Worm (Caenorhabditis elegans) whole organism, mixed stage, embryonic: Measurements from ENCODE around the gene vit-6.

Experiments
- M03D4.4 ChIP-seq: sonication (generic microtip); optimal IDR thresholded peaks from 2 replicates; lab custom pipeline; 2017; ENCODE audit warnings: mild to moderate bottlenecking, missing genetic modification characterization, missing compliant biosample characterization
- bed-3 ChIP-seq: fragments of 200-800 bp; sonication (Bioruptor generic); optimal IDR thresholded peaks from 3 replicates; lab custom pipeline; 2018; ENCODE audit warnings: mild to moderate bottlenecking, missing genetic modification characterization, moderate library complexity, missing compliant biosample characterization
- blmp-1 ChIP-seq: fragments of 150-350 bp; optimal IDR thresholded peaks from 2 replicates; lab custom pipeline; 2014; ENCODE audit warnings: missing biosample characterization, missing genetic modification characterization
- ceh-39 ChIP-seq: fragments of 150-350 bp; optimal IDR thresholded peaks from 2 replicates; lab custom pipeline; 2014; ENCODE audit warnings: missing biosample characterization, missing genetic modification characterization
- ceh-43 ChIP-seq: fragments of 200-800 bp; sonication (Bioruptor generic); optimal IDR thresholded peaks from 2 replicates; lab custom pipeline; 2018; ENCODE audit warnings: mild to moderate bottlenecking, missing genetic modification characterization, moderate library complexity, missing compliant biosample characterization
- ceh-83 ChIP-seq: fragments of 200-800 bp; sonication (Bioruptor generic); optimal IDR thresholded peaks from 2 replicates; lab custom pipeline; 2018; ENCODE audit warnings: mild to moderate bottlenecking, missing genetic modification characterization, missing compliant biosample characterization
- ces-1 ChIP-seq: fragments of 150-350 bp; optimal IDR thresholded peaks from 2 replicates; lab custom pipeline; 2014; ENCODE audit warnings: missing biosample characterization, missing genetic modification reagents, missing genetic modification characterization
- cnd-1 ChIP-seq: fragments of 200-800 bp; sonication (Bioruptor generic); optimal IDR thresholded peaks from 2 replicates; lab custom pipeline; 2018; ENCODE audit warnings: mild to moderate bottlenecking, missing genetic modification characterization, missing compliant biosample characterization
- drap-1 ChIP-seq: fragments of 200-800 bp; sonication (Bioruptor generic); optimal IDR thresholded peaks from 3 replicates; lab custom pipeline; 2018; ENCODE audit warnings: mild to moderate bottlenecking, missing genetic modification characterization, missing compliant biosample characterization
- elt-1 ChIP-seq: sonication (generic microtip); optimal IDR thresholded peaks from 2 replicates; lab custom pipeline; 2017; ENCODE audit warnings: missing genetic modification characterization, mild to moderate bottlenecking, missing compliant biosample characterization, antibody characterized with exemption, moderate library complexity, borderline replicate concordance; ENCODE audit not compliant: insufficient read depth
- elt-3 ChIP-seq: fragments of 150-350 bp; optimal IDR thresholded peaks from 2 replicates; lab custom pipeline; 2014; ENCODE audit warnings: missing biosample characterization, missing genetic modification characterization
- flh-1 ChIP-seq: fragments of 200-800 bp; sonication (Bioruptor generic); optimal IDR thresholded peaks from 2 replicates; lab custom pipeline; 2018; ENCODE audit warnings: mild to moderate bottlenecking, missing genetic modification characterization, moderate library complexity, missing compliant biosample characterization
- ham-2 ChIP-seq: fragments of 200-800 bp; sonication (Bioruptor generic); optimal IDR thresholded peaks from 2 replicates; lab custom pipeline; 2018; ENCODE audit warnings: mild to moderate bottlenecking, missing genetic modification characterization, missing compliant biosample characterization
- hlh-1 ChIP-seq: fragments of 150-350 bp; optimal IDR thresholded peaks from 2 replicates; lab custom pipeline; 2014; ENCODE audit warnings: missing biosample characterization, missing genetic modification reagents, missing genetic modification characterization
- lin-13 ChIP-seq: fragments of 150-350 bp; optimal IDR thresholded peaks from 2 replicates; lab custom pipeline; 2014; ENCODE audit warnings: missing biosample characterization, missing genetic modification characterization
- lin-32 ChIP-seq: fragments of 200-800 bp; sonication (Bioruptor generic); optimal IDR thresholded peaks from 2 replicates; lab custom pipeline; 2018; ENCODE audit warnings: mild to moderate bottlenecking, missing genetic modification characterization, missing compliant biosample characterization
- lsy-2 ChIP-seq: fragments of 150-350 bp; optimal IDR thresholded peaks from 2 replicates; lab custom pipeline; 2014; ENCODE audit warnings: missing biosample characterization, missing genetic modification characterization
- mab-5 ChIP-seq: fragments of 150-350 bp; optimal IDR thresholded peaks from 2 replicates; lab custom pipeline; 2014; ENCODE audit warnings: missing biosample characterization, missing genetic modification characterization
- mep-1 ChIP-seq: fragments of 150-350 bp; optimal IDR thresholded peaks from 2 replicates; lab custom pipeline; 2017; ENCODE audit warnings: missing biosample characterization, missing genetic modification reagents, missing genetic modification characterization, inconsistent platforms
- mls-2 ChIP-seq: sonication (generic microtip); optimal IDR thresholded peaks from 2 replicates; lab custom pipeline; 2016; ENCODE audit warnings: mild to moderate bottlenecking, missing genetic modification characterization, moderate library complexity, missing compliant biosample characterization
- nhr-12 ChIP-seq: fragments of 150-350 bp; optimal IDR thresholded peaks from 2 replicates; lab custom pipeline; 2014; ENCODE audit warnings: missing biosample characterization, missing genetic modification characterization
- nhr-2 ChIP-seq: fragments of 150-350 bp; optimal IDR thresholded peaks from 2 replicates; lab custom pipeline; 2014; ENCODE audit warnings: missing biosample characterization, missing genetic modification characterization
- nhr-237 ChIP-seq: fragments of 150-350 bp; optimal IDR thresholded peaks from 2 replicates; lab custom pipeline; 2014; ENCODE audit warnings: missing biosample characterization, missing genetic modification characterization
- nhr-28 ChIP-seq: fragments of 150-350 bp; optimal IDR thresholded peaks from 2 replicates; lab custom pipeline; 2014; ENCODE audit warnings: missing biosample characterization, missing genetic modification characterization
- nhr-76 ChIP-seq: sonication (generic microtip); optimal IDR thresholded peaks from 2 replicates; lab custom pipeline; 2017; ENCODE audit warnings: missing biosample characterization, missing genetic modification characterization
- pha-4 ChIP-seq: fragments of 150-350 bp; optimal IDR thresholded peaks from 2 replicates; lab custom pipeline; 2018; ENCODE audit warnings: missing biosample characterization, missing genetic modification reagents, missing genetic modification characterization
- sem-2 ChIP-seq: fragments of 200-800 bp; sonication (Bioruptor generic); optimal IDR thresholded peaks from 2 replicates; lab custom pipeline; 2018; ENCODE audit warnings: mild to moderate bottlenecking, missing genetic modification characterization, missing compliant biosample characterization
- snpc-4 ChIP-seq: fragments of 150-350 bp; optimal IDR thresholded peaks from 2 replicates; lab custom pipeline; 2014; ENCODE audit warnings: missing biosample characterization, missing genetic modification characterization
- sptf-1 ChIP-seq: sonication (generic microtip); optimal IDR thresholded peaks from 2 replicates; lab custom pipeline; 2017; ENCODE audit warnings: mild to moderate bottlenecking, missing genetic modification characterization, moderate library complexity, missing compliant biosample characterization
- tbx-8 ChIP-seq: fragments of 200-800 bp; sonication (Bioruptor generic); optimal IDR thresholded peaks from 2 replicates; lab custom pipeline; 2018; ENCODE audit warnings: mild to moderate bottlenecking, missing genetic modification characterization, moderate library complexity, missing compliant biosample characterization
- unc-120 ChIP-seq: sonication (generic microtip); optimal IDR thresholded peaks from 2 replicates; lab custom pipeline; 2017; ENCODE audit warnings: missing genetic modification characterization, missing compliant biosample characterization; ENCODE audit not compliant: poor library complexity, severe bottlenecking
- unc-39 ChIP-seq: fragments of 150-350 bp; optimal IDR thresholded peaks from 2 replicates; lab custom pipeline; 2014; ENCODE audit warnings: missing biosample characterization, missing genetic modification characterization
- unc-62 ChIP-seq: fragments of 150-350 bp; optimal IDR thresholded peaks from 2 replicates; lab custom pipeline; 2014; ENCODE audit warnings: missing biosample characterization, missing genetic modification reagents, missing genetic modification characterization
- zip-8 ChIP-seq: fragments of 150-350 bp; optimal IDR thresholded peaks from 2 replicates; lab custom pipeline; 2014; ENCODE audit warnings: missing biosample characterization, missing genetic modification characterization
- ztf-11 ChIP-seq: fragments of 150-350 bp; optimal IDR thresholded peaks from 2 replicates; lab custom pipeline; 2014; ENCODE audit warnings: missing biosample characterization, missing genetic modification characterization

Gene vit-6

DNA sequence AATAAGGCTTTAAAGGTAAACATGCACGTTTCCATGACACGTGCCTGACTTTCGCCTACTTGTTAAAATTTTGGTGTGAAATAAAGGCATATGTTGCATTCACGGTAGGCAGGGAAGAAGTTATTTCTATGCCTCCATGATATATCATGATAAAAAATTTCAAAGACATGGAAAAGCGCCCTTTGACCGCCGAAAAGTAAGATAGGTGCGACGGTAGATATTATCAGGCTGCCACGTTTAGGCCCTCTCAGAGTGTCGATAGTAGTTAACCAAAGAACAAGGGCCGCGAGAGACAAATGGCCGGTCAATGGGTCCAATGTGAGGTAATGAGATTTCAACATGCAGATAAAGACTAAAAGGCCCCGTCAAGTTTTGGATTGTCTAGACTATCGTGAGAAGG lies 17.8 kb upstream of the vit-6 start:
- TF ChIP-seq elt-1 (tag; lab: Kevin White, UChicago) (peak; percentile 72), nhr-76 (tag; lab: Kevin White, UChicago) (no peak), nhr-2 (tag; lab: Kevin White, UChicago) (peak; percentile 71)

DNA sequence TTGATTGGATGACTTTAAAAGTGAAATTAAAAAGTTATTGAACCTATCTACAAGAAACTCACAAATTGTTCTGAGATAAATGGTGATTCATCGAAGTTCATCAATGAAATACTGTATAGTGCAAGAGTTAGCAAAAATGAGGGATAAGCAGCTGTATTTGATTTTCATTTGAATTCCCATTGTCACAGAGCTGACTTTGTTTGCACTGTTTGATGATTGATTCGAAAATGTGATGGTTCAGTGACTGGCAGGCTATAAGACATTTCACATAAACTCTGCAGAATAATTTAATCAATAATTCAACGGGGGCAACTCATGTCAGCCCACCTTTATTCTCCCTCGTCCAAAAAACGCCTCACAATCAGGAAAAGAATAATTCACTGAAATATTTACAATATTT lies 17.4 kb upstream of the vit-6 start, which contains the start of gene T09A12.8:
TSS of gene T09A12.8 (minus strand) at position 101 of the 400 bp plus-strand sequence.
- TF ChIP-seq nhr-28 = no peak
- TF ChIP-seq, all 35 proteins: peak for 0

DNA sequence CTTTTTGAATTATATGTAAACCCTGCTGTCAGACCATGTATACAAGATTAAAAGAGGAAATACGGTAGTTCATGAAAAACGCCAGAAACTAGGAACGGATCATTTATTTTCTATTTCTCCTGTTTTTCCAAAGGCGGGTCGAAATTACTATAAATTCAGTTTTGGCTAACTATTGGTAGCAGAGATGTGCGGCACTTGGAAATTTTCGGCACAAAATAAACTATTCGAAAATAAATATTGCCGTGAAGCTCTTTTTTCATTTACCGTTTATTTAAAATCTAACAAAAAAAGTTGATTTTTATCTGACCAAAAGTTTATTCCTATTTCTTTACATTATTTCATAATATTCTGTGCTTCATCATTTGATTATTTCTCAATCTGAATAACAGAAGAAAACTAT lies 16.8 kb upstream of the vit-6 start, which contains the start of gene T09A12.1:
TSS of gene T09A12.1 (plus strand) at position 301 of the 400 bp plus-strand sequence.
- TF ChIP-seq ceh-83 (no peak), sem-2 (GFP tag; lab: Kevin White, UChicago) (no peak), unc-62 (GFP tag; lab: Kevin White, UChicago) (no peak), ces-1 (GFP tag; lab: Kevin White, UChicago) (no peak), mls-2 (tag; lab: Kevin White, UChicago) (no peak), sptf-1 (no peak), drap-1 (GFP tag; lab: Kevin White, UChicago) (no peak)

DNA sequence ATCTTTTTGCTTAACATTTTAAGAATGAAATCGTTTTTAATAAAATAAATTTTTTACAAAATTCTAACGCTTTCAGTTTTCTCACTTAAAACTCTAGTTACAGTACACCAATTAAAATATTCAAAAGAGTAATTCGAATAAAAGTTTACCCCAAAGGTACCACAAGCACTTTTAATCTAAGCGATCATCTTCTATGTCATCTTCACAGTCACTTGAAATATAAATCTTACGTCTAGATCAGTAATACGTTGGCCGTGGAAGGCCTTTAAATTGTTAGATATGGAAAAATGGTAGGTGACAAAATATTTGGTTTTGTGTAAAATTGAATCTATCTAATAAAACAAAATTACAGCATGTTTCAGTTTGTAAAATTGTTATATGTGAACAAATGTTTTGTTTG lies 13.6 kb upstream of the vit-6 start:
- no peak for TF ChIP-seq cnd-1 (tag; lab: Kevin White, UChicago)
- TF ChIP-seq elt-1 (tag; lab: Kevin White, UChicago) = peak; percentile 67

DNA sequence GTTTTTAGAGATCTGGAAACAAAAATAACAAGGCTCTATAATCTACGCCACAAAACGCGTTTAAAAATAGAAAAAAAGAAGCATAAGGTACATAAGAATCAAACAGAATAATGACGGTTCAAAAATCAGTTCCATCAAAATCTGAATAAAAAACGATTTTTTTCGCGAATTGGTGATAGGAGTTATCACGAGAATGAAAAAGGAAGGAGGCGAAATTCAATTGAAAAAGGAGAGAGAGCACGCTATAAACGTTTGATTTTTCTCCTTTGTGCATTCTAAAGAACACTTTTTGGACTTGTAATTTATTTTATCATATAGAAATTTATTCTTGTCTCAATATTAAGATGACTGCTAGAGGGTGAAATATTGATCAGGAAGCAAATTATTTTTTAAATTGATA lies 9.6 kb upstream of the vit-6 start:
- TF ChIP-seq unc-120 (tag; lab: Kevin White, UChicago) (no peak), unc-39 (tag; lab: Kevin White, UChicago) (no peak), pha-4 (no peak), nhr-28 (no peak), hlh-1 (tag; lab: Kevin White, UChicago) (no peak), sem-2 (GFP tag; lab: Kevin White, UChicago) (no peak), sptf-1 (no peak), ceh-43 (GFP tag; lab: Kevin White, UChicago) (no peak), flh-1 (GFP tag; lab: Kevin White, UChicago) (no peak), drap-1 (GFP tag; lab: Kevin White, UChicago) (no peak), nhr-12 (no peak), nhr-76 (tag; lab: Kevin White, UChicago) (no peak), snpc-4 (tag; lab: Kevin White, UChicago) (no peak), elt-1 (tag; lab: Kevin White, UChicago) (no peak), ztf-11 (no peak)

DNA sequence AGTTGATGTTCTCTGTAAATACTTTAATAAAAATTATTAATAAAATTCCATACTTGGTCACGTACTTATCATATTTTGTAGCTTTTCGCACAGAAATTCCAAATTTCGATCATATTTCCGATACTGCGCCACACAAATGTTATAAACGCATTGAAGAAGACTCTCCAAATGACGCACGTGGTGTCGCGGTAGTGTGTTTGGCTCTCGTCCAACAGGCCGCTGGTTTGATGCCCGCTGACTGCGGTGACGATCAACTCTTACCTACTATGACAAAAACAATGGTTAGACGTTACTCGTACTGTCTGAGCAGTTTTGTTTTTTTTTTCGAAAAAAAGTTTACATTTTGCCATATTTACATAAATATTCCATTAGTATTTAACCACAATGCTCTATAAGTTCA lies 8.1 kb upstream of the vit-6 start:
- peak; percentile 2 for TF ChIP-seq ces-1 (GFP tag; lab: Kevin White, UChicago)
- peak; percentile 89 for TF ChIP-seq ham-2 (GFP tag; lab: Kevin White, UChicago)
- TF ChIP-seq tbx-8 (GFP tag; lab: Kevin White, UChicago) = peak; percentile 92
- TF ChIP-seq blmp-1 = peak; percentile 5
- peak; percentile 66 for TF ChIP-seq elt-1 (tag; lab: Kevin White, UChicago)
- TF ChIP-seq sem-2 (GFP tag; lab: Kevin White, UChicago) = peak; percentile 95
- peak; percentile 86 for TF ChIP-seq pha-4
- no peak for TF ChIP-seq snpc-4 (tag; lab: Kevin White, UChicago)
- TF ChIP-seq flh-1 (GFP tag; lab: Kevin White, UChicago) = peak; percentile 92
- TF ChIP-seq lin-13 (tag; lab: Kevin White, UChicago) = peak; percentile 30
- TF ChIP-seq ztf-11 = peak; percentile 15
- TF ChIP-seq ceh-39 = no peak
- TF ChIP-seq sptf-1 = peak; percentile 98
- peak; percentile 47 for TF ChIP-seq lsy-2 (tag; lab: Kevin White, UChicago)
- no peak for TF ChIP-seq zip-8 (tag; lab: Kevin White, UChicago)
- peak; percentile 99 for TF ChIP-seq ceh-83
- peak; percentile 80 for TF ChIP-seq nhr-28
- TF ChIP-seq mls-2 (tag; lab: Kevin White, UChicago) = peak; percentile 98
- peak; percentile 94 for TF ChIP-seq bed-3 (GFP tag; lab: Kevin White, UChicago)
- peak; percentile 97 for TF ChIP-seq unc-120 (tag; lab: Kevin White, UChicago)
- TF ChIP-seq nhr-237 (tag; lab: Kevin White, UChicago) = peak; percentile 23
- no peak for TF ChIP-seq mab-5 (tag; lab: Kevin White, UChicago)
- TF ChIP-seq elt-3 (tag; lab: Kevin White, UChicago) = peak; percentile 77
- peak; percentile 64 for TF ChIP-seq unc-62 (GFP tag; lab: Kevin White, UChicago)
- peak; percentile 5 for TF ChIP-seq nhr-12
- peak; percentile 97 for TF ChIP-seq M03D4.4 (tag; lab: Kevin White, UChicago)
- peak; percentile 73 for TF ChIP-seq mep-1 (tag; lab: Kevin White, UChicago)
- TF ChIP-seq hlh-1 (tag; lab: Kevin White, UChicago) = peak; percentile 45
- peak; percentile 49 for TF ChIP-seq nhr-76 (tag; lab: Kevin White, UChicago)
- TF ChIP-seq nhr-2 (tag; lab: Kevin White, UChicago) = no peak
- TF ChIP-seq drap-1 (GFP tag; lab: Kevin White, UChicago) = peak; percentile 98
- peak; percentile 68 for TF ChIP-seq unc-39 (tag; lab: Kevin White, UChicago)
- TF ChIP-seq cnd-1 (tag; lab: Kevin White, UChicago) = peak; percentile 97
- peak; percentile 95 for TF ChIP-seq ceh-43 (GFP tag; lab: Kevin White, UChicago)
- peak; percentile 97 for TF ChIP-seq lin-32 (GFP tag; lab: Kevin White, UChicago)
